Fruit fly (Drosophila melanogaster) whole organism, larva: ENCODE results near the gene tbrd-1.

Source experiments
- noc ChIP-seq: fragments of 200-800 bp; sonication (Bioruptor generic); optimal IDR thresholded peaks from 3 replicates; lab custom pipeline; 2019; ENCODE audit warnings: missing biosample characterization, mild to moderate bottlenecking, missing genetic modification characterization, moderate library complexity

The tbrd-1 gene

DNA sequence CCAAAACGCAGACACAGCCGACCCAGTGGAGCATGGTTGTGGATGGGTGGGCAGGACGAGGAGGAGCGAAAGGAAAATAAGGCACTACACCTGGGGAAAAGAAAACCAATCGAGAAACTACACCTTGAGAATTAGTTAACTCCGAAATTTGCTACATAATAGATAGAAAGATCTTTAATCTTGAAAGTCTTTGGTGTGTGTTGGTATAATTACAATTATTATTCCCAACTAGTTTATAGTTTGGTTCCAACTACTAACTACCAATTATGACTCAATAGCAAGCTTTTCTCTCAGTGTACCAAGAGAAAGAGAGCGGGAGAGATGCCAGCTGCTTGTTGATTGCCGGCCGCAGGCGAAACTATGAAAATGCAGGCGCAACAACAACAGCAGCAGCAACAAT, 19.2 kb downstream of the tbrd-1 start:
- TF ChIP-seq noc: no peak

DNA sequence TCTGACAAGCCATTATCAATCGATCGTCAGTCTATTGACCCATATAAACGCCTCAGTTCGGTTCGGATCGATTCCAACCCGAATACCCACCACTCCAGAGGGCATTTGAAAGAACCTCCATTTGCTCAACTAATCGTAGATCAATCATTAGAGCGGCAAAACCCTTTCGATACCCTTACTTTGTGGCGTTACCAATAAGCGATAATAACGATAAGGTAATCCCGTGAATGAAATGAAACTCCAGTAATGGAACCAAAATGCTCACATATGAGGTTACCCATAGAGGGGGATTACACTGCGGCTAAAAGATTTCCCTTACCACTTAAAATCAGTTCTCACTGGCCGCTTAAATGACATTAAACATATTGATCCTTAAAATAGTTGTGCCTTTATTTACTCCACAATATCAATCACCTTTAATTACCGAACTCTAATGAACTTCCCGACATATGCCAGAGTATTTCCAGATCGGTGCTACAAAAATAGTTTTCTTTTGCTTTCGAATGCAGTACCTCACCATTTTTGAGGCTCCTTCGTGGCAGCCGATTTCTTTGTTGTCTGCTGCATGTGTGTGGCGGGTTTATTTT, 20.7 kb downstream of the tbrd-1 start:
- no peak for TF ChIP-seq noc

DNA sequence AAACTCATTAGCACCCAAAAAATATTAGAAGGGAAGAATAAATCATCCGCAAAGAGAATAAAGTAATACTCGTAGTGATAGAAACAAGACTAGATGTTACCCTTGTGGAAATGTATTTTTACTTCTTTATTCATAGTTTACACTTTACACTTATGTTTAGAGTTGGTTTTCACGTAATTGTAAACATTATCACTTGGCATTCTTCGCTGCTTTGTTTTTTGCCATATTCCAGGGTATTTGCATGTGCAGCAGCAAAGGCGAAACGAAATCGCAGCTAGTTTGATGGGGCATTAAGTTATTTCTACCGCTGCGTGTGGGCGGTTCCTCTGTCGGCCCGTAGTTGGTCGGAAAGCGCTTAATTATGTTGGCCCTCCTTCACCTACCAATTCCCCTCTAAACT, 21.6 kb downstream of the tbrd-1 start:
- no peak for TF ChIP-seq noc

DNA sequence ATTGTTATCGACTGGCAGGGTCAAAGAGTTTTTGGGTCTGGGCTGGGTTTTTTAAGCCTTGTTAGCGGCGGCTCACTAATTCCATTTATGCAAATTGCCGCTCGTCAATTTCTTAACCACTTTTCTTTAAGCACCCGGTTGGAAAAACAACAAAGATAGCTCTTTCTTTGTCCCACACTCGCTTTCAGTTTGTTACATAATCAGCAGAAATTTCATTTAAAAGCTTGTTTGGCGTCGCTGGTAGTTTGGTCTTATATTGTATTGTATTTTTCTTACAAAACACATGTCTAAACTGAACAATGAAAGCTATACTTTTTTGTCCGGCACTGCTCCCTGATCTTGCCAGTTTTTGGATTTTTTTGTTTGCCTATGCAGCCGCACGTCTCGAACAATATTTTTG, 23.4 kb downstream of the tbrd-1 start:
- no peak for TF ChIP-seq noc

DNA sequence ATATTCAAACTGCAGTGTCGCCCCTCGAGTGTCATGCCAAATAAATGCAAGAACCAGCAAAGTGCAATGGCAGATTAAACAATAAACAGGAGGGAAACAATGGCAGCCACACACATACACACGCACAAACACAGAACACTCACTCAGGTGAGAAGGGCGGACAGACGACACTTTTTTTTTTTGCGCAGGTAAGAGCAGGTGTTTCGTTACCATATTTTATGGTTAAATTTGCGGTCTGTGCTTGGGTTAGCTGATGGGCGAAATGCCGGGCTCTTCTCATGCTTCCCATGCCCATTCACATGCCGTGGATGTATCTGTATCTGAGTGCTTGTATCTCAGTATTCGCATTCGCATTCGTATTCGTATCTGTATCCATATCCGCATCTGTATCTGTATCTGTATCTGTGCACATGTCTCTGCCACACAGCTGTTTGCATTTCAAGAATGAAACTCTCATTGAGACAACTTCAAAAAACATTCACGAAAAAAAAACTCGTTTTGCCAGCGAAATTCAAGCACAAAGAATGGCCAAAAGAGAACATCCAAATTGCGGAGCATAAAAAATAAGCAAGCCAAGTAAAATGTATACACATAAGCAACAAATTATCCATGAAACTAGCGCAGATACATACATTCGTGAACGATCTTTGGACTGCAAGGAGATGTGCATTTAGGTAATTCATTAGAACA, 24.0 kb downstream of the tbrd-1 start:
- no peak for TF ChIP-seq noc

DNA sequence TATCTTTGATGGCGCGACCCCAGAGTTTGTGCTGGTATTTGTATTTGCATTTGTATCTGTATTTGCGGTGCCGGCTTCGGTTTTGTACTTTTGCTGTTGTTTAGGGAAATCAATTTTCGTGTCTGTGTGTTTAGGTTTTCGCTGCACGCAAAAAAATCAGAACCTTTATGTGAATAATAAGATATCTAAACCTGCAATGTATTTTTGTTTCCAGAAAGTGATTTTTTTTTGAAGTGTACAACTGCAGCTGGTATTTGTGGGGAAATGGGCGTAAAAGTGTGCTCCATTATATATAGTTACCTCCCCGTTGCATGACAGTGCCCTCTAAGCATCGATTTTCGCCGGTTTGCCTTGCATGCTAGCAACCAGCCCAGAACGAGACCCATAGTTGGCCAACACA, 25.5 kb downstream of the tbrd-1 start:
- no peak for TF ChIP-seq noc

DNA sequence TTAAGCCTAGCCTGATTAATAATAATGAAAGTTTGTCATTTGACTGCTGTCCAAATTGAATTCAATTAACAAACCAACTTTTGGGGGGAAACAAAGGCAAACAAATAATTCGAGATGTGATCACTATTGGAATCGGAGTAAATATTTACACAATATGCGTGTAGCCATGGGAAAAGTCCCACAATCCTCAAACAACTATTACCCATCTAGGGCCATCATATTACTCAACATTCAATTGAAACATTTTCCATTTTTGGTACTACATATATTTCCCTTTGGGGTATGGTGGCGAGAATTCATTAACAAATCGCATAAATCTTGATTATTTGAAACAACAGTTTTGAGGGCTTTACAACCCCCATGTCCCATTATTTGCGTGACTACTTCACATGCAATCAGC, 26.2 kb downstream of the tbrd-1 start:
- TF ChIP-seq noc: no peak

DNA sequence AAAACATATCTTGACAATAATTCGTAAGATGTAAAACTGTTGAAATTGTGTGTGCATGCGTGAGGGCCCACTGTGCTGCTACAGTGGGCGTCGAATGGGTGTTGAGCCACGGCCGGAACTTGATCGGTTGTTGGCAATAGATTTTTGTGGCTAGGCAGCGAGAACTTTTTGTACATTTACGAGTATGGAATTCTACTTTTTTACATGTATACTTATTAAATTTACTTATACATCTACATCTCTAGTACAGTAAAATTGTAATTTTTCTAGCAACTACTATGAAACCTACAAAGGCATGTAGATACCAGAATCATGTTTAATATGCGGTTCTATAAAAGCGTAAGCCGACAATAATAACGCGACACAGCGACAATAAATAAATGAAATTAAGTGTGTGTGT, 43.8 kb downstream of the tbrd-1 start:
- no peak for TF ChIP-seq noc

DNA sequence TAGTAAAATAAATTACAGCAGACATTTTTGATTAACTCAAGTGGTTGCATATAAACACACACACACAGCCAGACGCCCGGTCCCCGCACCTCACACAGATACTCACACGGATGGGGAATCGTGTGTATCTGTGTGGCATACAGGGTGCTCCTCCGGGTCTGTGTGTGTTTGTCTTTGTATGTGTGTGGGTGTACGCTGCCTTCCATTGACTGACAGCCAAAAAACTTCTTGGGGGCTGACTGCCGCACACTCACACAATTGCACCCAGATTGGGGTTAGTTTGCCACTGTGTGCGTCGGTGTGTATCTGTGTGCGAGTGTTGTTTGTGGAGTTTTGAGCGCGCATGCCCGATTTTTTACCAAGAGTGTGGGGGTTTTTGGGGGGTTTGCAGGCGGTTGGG, 47.3 kb downstream of the tbrd-1 start:
- TF ChIP-seq noc: no peak
